Fruit fly (Drosophila melanogaster): ENCODE results near the gene CG7916.

DNA sequence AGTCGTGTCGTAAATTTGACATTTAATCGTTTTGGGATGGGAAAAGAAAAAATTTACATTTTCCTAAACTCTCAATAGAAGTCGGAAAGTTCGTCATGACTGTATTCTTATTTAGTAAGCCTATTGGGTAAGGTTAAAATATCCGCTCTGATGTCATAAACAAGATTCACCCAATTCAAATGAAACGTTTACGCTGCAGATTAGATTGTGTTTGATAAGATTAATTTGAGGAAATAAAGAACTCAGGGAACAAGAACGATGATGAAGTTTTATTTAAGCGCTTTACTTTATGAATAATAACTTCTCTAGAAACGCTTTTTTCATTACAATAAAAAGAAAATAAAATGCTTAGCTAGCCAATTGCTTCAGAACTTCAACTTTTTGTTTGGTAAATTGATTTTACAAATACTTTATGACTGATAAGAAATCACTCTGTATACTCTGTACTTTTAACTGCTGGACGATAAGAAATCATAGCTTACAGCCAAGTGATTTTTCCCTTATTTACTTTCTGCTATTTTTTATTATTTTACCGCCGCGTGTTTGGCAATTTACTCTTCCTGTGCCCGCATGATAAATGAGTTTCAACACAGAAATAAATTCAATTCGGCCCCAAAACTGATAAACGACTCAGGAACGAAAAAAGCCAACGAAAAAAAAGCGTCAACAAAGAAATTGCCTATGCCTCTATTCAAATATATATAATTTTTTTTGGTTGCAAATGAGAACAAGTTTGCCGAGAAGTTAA, 39.9 kb downstream of the CG7916 start:
- no peak for TF ChIP-seq CTCF (optimal IDR thresholded peaks at IDR 0.05)
- no peak for TF ChIP-seq CG8478 (optimal IDR thresholded peaks at IDR 0.05)
